Fruit fly (Drosophila melanogaster) whole organism: ENCODE measurements around the gene Sf3b5.

Experiments used
- CG8478 ChIP-seq: fragments of >200 bp; optimal IDR thresholded peaks from 2 replicates; lab custom pipeline; 2018; ENCODE audit warnings: inconsistent platforms
- Dll ChIP-seq: fragments of >200 bp; optimal IDR thresholded peaks from 2 replicates; lab custom pipeline; 2017
- EcR ChIP-seq, 2 experiments: fragments of >200 bp; optimal IDR thresholded peaks; 2 replicates each; lab custom pipeline; 2017; ENCODE audit warnings: missing biosample characterization in 2 of 2, missing genetic modification characterization in 2 of 2, missing genetic modification reagents in 2 of 2
- pan ChIP-seq: fragments of >200 bp; optimal IDR thresholded peaks from 2 replicates; lab custom pipeline; 2017
- psq ChIP-seq: fragments of >200 bp; optimal IDR thresholded peaks from 2 replicates; lab custom pipeline; 2017
- usp ChIP-seq: fragments of >200 bp; optimal IDR thresholded peaks from 2 replicates; lab custom pipeline; 2017; ENCODE audit warnings: missing biosample characterization, missing genetic modification characterization, mixed read lengths

Gene Sf3b5

dm6 chr3R:9013765-9014380 is 1.3 kb downstream of the Sf3b5 start:
- TF ChIP-seq usp (GFP tag; lab: Kevin White, UChicago) (no peak), pan (lab: Kevin White, UChicago) (no peak), psq (lab: Kevin White, UChicago) (no peak), CG8478 (lab: Kevin White, UChicago) (no peak)

dm6 chr3R:9011708-9012107 is 3.4 kb downstream of the Sf3b5 start:
- TF ChIP-seq Dll (lab: Kevin White, UChicago) (no peak), EcR (GFP tag; optimal IDR thresholded peaks at IDR 0.05; lab: Kevin White, UChicago) (no peak), pan (lab: Kevin White, UChicago) (no peak), psq (lab: Kevin White, UChicago) (no peak), usp (GFP tag; lab: Kevin White, UChicago) (no peak), CG8478 (lab: Kevin White, UChicago) (no peak)

dm6 chr3R:9010695-9011094 is 4.4 kb downstream of the Sf3b5 start:
- TF ChIP-seq pan (lab: Kevin White, UChicago) (no peak), usp (GFP tag; lab: Kevin White, UChicago) (no peak), psq (lab: Kevin White, UChicago) (no peak), EcR (GFP tag; optimal IDR thresholded peaks at IDR 0.05; lab: Kevin White, UChicago) (no peak), Dll (lab: Kevin White, UChicago) (no peak), CG8478 (lab: Kevin White, UChicago) (no peak)

- TF ChIP-seq usp (GFP tag; lab: Kevin White, UChicago) = no peak
- TF ChIP-seq EcR (GFP tag; optimal IDR thresholded peaks at IDR 0.05; lab: Kevin White, UChicago) = no peak
- TF ChIP-seq CG8478 (lab: Kevin White, UChicago) = no peak
- TF ChIP-seq Dll (lab: Kevin White, UChicago) = no peak
- TF ChIP-seq psq (lab: Kevin White, UChicago) = no peak
- TF ChIP-seq pan (lab: Kevin White, UChicago) = no peak
These were observed 6.9 kb downstream of the Sf3b5 start, which contains the start of gene CG11983 for dm6 chr3R:9008202-9008601. Gene CG11983, plus strand, starts transcription at chr3R:9008321.

dm6 chr3R:9007258-9007657 is 7.9 kb downstream of the Sf3b5 start:
- TF ChIP-seq pan (lab: Kevin White, UChicago) (no peak), Dll (lab: Kevin White, UChicago) (no peak)

- TF ChIP-seq psq (lab: Kevin White, UChicago) = no peak
- no peak for TF ChIP-seq EcR (GFP tag; optimal IDR thresholded peaks at IDR 0.05; lab: Kevin White, UChicago)
These were observed 9.0 kb downstream of the Sf3b5 start, which contains the start of the genes Prosbeta3 and Iru for dm6 chr3R:9006129-9006528. Gene Prosbeta3, minus strand, starts transcription at chr3R:9006226. Gene Iru, plus strand, starts transcription at chr3R:9006456.

- no peak for TF ChIP-seq Dll (lab: Kevin White, UChicago)
- no peak for TF ChIP-seq psq (lab: Kevin White, UChicago)
- TF ChIP-seq usp (GFP tag; lab: Kevin White, UChicago) = no peak
- no peak for TF ChIP-seq CG8478 (lab: Kevin White, UChicago)
- TF ChIP-seq EcR (GFP tag; optimal IDR thresholded peaks at IDR 0.05; lab: Kevin White, UChicago) = no peak
- TF ChIP-seq pan (lab: Kevin White, UChicago) = no peak
These were observed 11.4 kb downstream of the Sf3b5 start, which contains the start of the genes CG31100 and CG11980 for dm6 chr3R:9003600-9004223. Gene CG31100, minus strand, starts transcription at chr3R:9003650. Gene CG11980, plus strand, starts transcription at chr3R:9004017.

dm6 chr3R:9002542-9002941 is 12.6 kb downstream of the Sf3b5 start:
- TF ChIP-seq pan (lab: Kevin White, UChicago) (no peak), Dll (lab: Kevin White, UChicago) (no peak), EcR (GFP tag; optimal IDR thresholded peaks at IDR 0.05; lab: Kevin White, UChicago) (no peak), CG8478 (lab: Kevin White, UChicago) (no peak), usp (GFP tag; lab: Kevin White, UChicago) (no peak), psq (lab: Kevin White, UChicago) (no peak)

- no peak for TF ChIP-seq pan (lab: Kevin White, UChicago)
- no peak for TF ChIP-seq psq (lab: Kevin White, UChicago)
- no peak for TF ChIP-seq EcR (GFP tag; optimal IDR thresholded peaks at IDR 0.05; lab: Kevin White, UChicago)
- TF ChIP-seq CG8478 (lab: Kevin White, UChicago) = no peak
- TF ChIP-seq Dll (lab: Kevin White, UChicago) = no peak
- no peak for TF ChIP-seq usp (GFP tag; lab: Kevin White, UChicago)
These were observed 13.4 kb downstream of the Sf3b5 start for dm6 chr3R:9001720-9002240.

- TF ChIP-seq usp (GFP tag; lab: Kevin White, UChicago) (no peak), psq (lab: Kevin White, UChicago) (no peak), EcR (GFP tag; optimal IDR thresholded peaks at IDR 0.05; lab: Kevin White, UChicago) (no peak), Dll (lab: Kevin White, UChicago) (no peak), pan (lab: Kevin White, UChicago) (no peak), CG8478 (lab: Kevin White, UChicago) (no peak)
These were observed 16.9 kb downstream of the Sf3b5 start for dm6 chr3R:8998243-8998642.

- TF ChIP-seq Dll (lab: Kevin White, UChicago) (no peak), EcR (GFP tag; optimal IDR thresholded peaks at IDR 0.05; lab: Kevin White, UChicago) (no peak), pan (lab: Kevin White, UChicago) (no peak), CG8478 (lab: Kevin White, UChicago) (no peak), psq (lab: Kevin White, UChicago) (no peak), usp (GFP tag; lab: Kevin White, UChicago) (no peak)
These were observed 17.7 kb downstream of the Sf3b5 start, which contains the start of gene CG11977 for dm6 chr3R:8997397-8997796. Gene CG11977, plus strand, starts transcription at chr3R:8997697.
